Worm (Caenorhabditis elegans) whole organism, L1 larva: ENCODE measurements around the gene C29A12.6.

Experiments used
- C04F5.9 ChIP-seq: sonication (generic microtip); optimal IDR thresholded peaks from 2 replicates; lab custom pipeline; 2016; ENCODE audit warnings: missing genetic modification characterization, missing compliant biosample characterization
- aha-1 ChIP-seq: fragments of 150-350 bp; optimal IDR thresholded peaks from 2 replicates; lab custom pipeline; 2014; ENCODE audit warnings: missing biosample characterization, missing genetic modification characterization
- blmp-1 ChIP-seq: fragments of 150-350 bp; optimal IDR thresholded peaks from 2 replicates; lab custom pipeline; 2014; ENCODE audit warnings: missing biosample characterization, missing genetic modification characterization
- ceh-82 ChIP-seq, 3 experiments: fragments of 150-350 bp in 1 of 3; sonication (generic microtip) in 2 of 3; optimal IDR thresholded peaks; 2 replicates each; lab custom pipeline; 2014 to 2017; ENCODE audit warnings: missing biosample characterization in 3 of 3, missing genetic modification characterization in 3 of 3
- ces-1 ChIP-seq: fragments of 150-350 bp; optimal IDR thresholded peaks from 2 replicates; lab custom pipeline; 2014; ENCODE audit warnings: missing biosample characterization, missing genetic modification reagents, missing genetic modification characterization
- dsc-1 ChIP-seq: sonication (generic microtip); optimal IDR thresholded peaks from 2 replicates; lab custom pipeline; 2016; ENCODE audit warnings: mild to moderate bottlenecking, missing genetic modification characterization, missing compliant biosample characterization
- efl-1 ChIP-seq, 4 experiments: fragments of 150-350 bp; optimal IDR thresholded peaks in 3 of 4; peaks in 1 of 4; 1 replicate in 1 of 4; 2 replicates in 3 of 4; lab custom pipeline; 2014; ENCODE audit warnings: missing biosample characterization in 2 of 4, missing genetic modification characterization in 2 of 4, missing genetic modification reagents in 2 of 4
- elt-2 ChIP-seq: sonication (generic microtip); optimal IDR thresholded peaks from 2 replicates; lab custom pipeline; 2016; ENCODE audit warnings: missing genetic modification characterization, mild to moderate bottlenecking, inconsistent platforms, missing compliant biosample characterization, missing genetic modification reagents
- elt-3 ChIP-seq, 6 experiments: fragments of 150-350 bp in 1 of 6; sonication (generic microtip); optimal IDR thresholded peaks; 2 replicates each; lab custom pipeline; 2017 to 2018; ENCODE audit warnings: missing biosample characterization in 6 of 6, missing genetic modification characterization in 6 of 6, inconsistent platforms in 1 of 6
- fkh-4 ChIP-seq: sonication (generic microtip); optimal IDR thresholded peaks from 2 replicates; lab custom pipeline; 2016; ENCODE audit warnings: missing compliant biosample characterization, missing genetic modification characterization, borderline replicate concordance
- fkh-8 ChIP-seq: sonication (generic microtip); optimal IDR thresholded peaks from 2 replicates; lab custom pipeline; 2016; ENCODE audit warnings: mild to moderate bottlenecking, missing genetic modification characterization, missing compliant biosample characterization
- hlh-17 ChIP-seq: fragments of 200-800 bp; sonication (Bioruptor generic); optimal IDR thresholded peaks from 2 replicates; lab custom pipeline; 2018; ENCODE audit warnings: missing genetic modification characterization, mild to moderate bottlenecking, missing compliant biosample characterization, moderate library complexity, borderline replicate concordance
- lin-14 ChIP-seq: fragments of 200-800 bp; sonication (Bioruptor generic); optimal IDR thresholded peaks from 2 replicates; lab custom pipeline; 2018; ENCODE audit warnings: mild to moderate bottlenecking, missing genetic modification characterization, moderate library complexity, missing compliant biosample characterization
- lin-35 ChIP-seq, 2 experiments: fragments of 150-350 bp; optimal IDR thresholded peaks; 2 replicates each; lab custom pipeline; 2014; ENCODE audit warnings: missing biosample characterization in 2 of 2, missing genetic modification characterization in 2 of 2, missing genetic modification reagents in 2 of 2
- lin-39 ChIP-seq: fragments of 150-350 bp; optimal IDR thresholded peaks from 2 replicates; lab custom pipeline; 2014; ENCODE audit warnings: missing biosample characterization, missing genetic modification reagents, missing genetic modification characterization
- lir-3 ChIP-seq: sonication (generic microtip); optimal IDR thresholded peaks from 2 replicates; lab custom pipeline; 2016; ENCODE audit warnings: mild to moderate bottlenecking, missing genetic modification characterization, moderate library complexity, missing compliant biosample characterization; ENCODE audit not compliant: poor library complexity
- lsy-2 ChIP-seq, 2 experiments: fragments of 150-350 bp; optimal IDR thresholded peaks; 2 replicates each; lab custom pipeline; 2014; ENCODE audit warnings: missing biosample characterization in 2 of 2, missing genetic modification characterization in 2 of 2
- mdl-1 ChIP-seq, 2 experiments: fragments of 150-350 bp; optimal IDR thresholded peaks; 2 replicates each; lab custom pipeline; 2014 to 2017; ENCODE audit warnings: missing biosample characterization in 2 of 2, missing genetic modification characterization in 2 of 2, inconsistent platforms in 1 of 2
- mep-1 ChIP-seq: fragments of 150-350 bp; optimal IDR thresholded peaks from 2 replicates; lab custom pipeline; 2014; ENCODE audit warnings: missing biosample characterization, missing genetic modification characterization
- nhr-19 ChIP-seq: fragments of 200-800 bp; sonication (Bioruptor generic); conservative IDR thresholded peaks from 2 replicates; pipeline ENCODE4 v1.3.6; 2022; ENCODE audit warnings: missing genetic modification characterization, missing compliant biosample characterization
- nhr-20 ChIP-seq: sonication (generic microtip); optimal IDR thresholded peaks from 2 replicates; lab custom pipeline; 2016; ENCODE audit warnings: mild to moderate bottlenecking, missing genetic modification characterization, missing compliant biosample characterization
- nhr-28 ChIP-seq: fragments of 150-350 bp; optimal IDR thresholded peaks from 2 replicates; lab custom pipeline; 2014; ENCODE audit warnings: missing biosample characterization, missing genetic modification characterization
- nhr-71 ChIP-seq: sonication (generic microtip); optimal IDR thresholded peaks from 2 replicates; lab custom pipeline; 2016; ENCODE audit warnings: mild to moderate bottlenecking, missing genetic modification characterization, moderate library complexity, missing compliant biosample characterization
- nhr-85 ChIP-seq: sonication (generic microtip); peaks from one replicate; lab custom pipeline; 2016; ENCODE audit warnings: missing genetic modification characterization, inconsistent platforms, missing compliant biosample characterization
- rnt-1 ChIP-seq: sonication (generic microtip); optimal IDR thresholded peaks from 2 replicates; lab custom pipeline; 2016; ENCODE audit warnings: mild to moderate bottlenecking, missing genetic modification characterization, moderate library complexity, missing compliant biosample characterization
- snu-23 ChIP-seq: sonication (generic microtip); optimal IDR thresholded peaks from 2 replicates; lab custom pipeline; 2016; ENCODE audit warnings: missing genetic modification characterization, missing compliant biosample characterization
- tbx-2 ChIP-seq: sonication (generic microtip); optimal IDR thresholded peaks from 2 replicates; lab custom pipeline; 2016; ENCODE audit warnings: missing genetic modification characterization, missing compliant biosample characterization
- unc-62 ChIP-seq: fragments of 150-350 bp; optimal IDR thresholded peaks from 2 replicates; lab custom pipeline; 2014; ENCODE audit warnings: missing biosample characterization, missing genetic modification reagents, missing genetic modification characterization
- unc-98 ChIP-seq: fragments of 200-800 bp; sonication (Bioruptor generic); IDR thresholded peaks from 2 replicates; pipeline ENCODE4 v1.3.6; 2022; ENCODE audit warnings: missing genetic modification characterization, missing compliant biosample characterization
- zag-1 ChIP-seq: fragments of 150-350 bp; optimal IDR thresholded peaks from 2 replicates; lab custom pipeline; 2014; ENCODE audit warnings: missing biosample characterization, missing genetic modification characterization
- ztf-11 ChIP-seq, 2 experiments: sonication (generic microtip); optimal IDR thresholded peaks; 2 replicates each; lab custom pipeline; 2016 to 2017; ENCODE audit warnings: missing genetic modification characterization in 2 of 2, missing biosample characterization in 1 of 2, missing compliant biosample characterization in 1 of 2

C29A12.6 gene

ce11 chrV:10859775-10860174 is 12.8 kb downstream of the C29A12.6 start:
- TF ChIP-seq elt-2 (tag; lab: Kevin White, UChicago): peak; percentile 56
- TF ChIP-seq blmp-1 (tag; lab: Kevin White, UChicago): peak; percentile 71
- TF ChIP-seq lin-14 (GFP tag; lab: Kevin White, UChicago): peak; percentile 24
- TF ChIP-seq mdl-1 (tag; optimal IDR thresholded peaks at IDR 0.05; lab: Kevin White, UChicago): peak in 1 of 2 experiments; percentile 9
- peak in 2 of 6 experiments; percentile 16 to 55 for TF ChIP-seq elt-3 (tag; optimal IDR thresholded peaks at IDR 0.05; lab: Kevin White, UChicago)
- no peak for TF ChIP-seq lin-39 (tag; lab: Kevin White, UChicago)
- TF ChIP-seq lsy-2 (tag; optimal IDR thresholded peaks at IDR 0.05; lab: Kevin White, UChicago): peak in 1 of 2 experiments; percentile 21
- no peak for TF ChIP-seq ztf-11 (tag; optimal IDR thresholded peaks at IDR 0.05; lab: Kevin White, UChicago)
- no peak for TF ChIP-seq hlh-17 (GFP tag; lab: Kevin White, UChicago)
- TF ChIP-seq nhr-20: peak; percentile 4
- no peak for TF ChIP-seq nhr-28 (tag; lab: Kevin White, UChicago)
- 0 out of 2 replicates have a peak, but pooled peaks have one; percentile 2 for TF ChIP-seq nhr-19

- peak; percentile 88 for TF ChIP-seq nhr-85 (tag; lab: Kevin White, UChicago)
- TF ChIP-seq elt-3 (tag; optimal IDR thresholded peaks at IDR 0.05; lab: Kevin White, UChicago): peak in 1 of 6 experiments; percentile 31
- TF ChIP-seq tbx-2 (tag; lab: Kevin White, UChicago): peak; percentile 4
- no peak for TF ChIP-seq unc-98
- peak; percentile 50 for TF ChIP-seq lin-14 (GFP tag; lab: Kevin White, UChicago)
- TF ChIP-seq nhr-71 (tag; lab: Kevin White, UChicago): peak; percentile 29
- TF ChIP-seq fkh-8 (tag; lab: Kevin White, UChicago): peak; percentile 2
- TF ChIP-seq zag-1 (tag; lab: Kevin White, UChicago): no peak
- no peak for TF ChIP-seq lir-3 (tag; lab: Kevin White, UChicago)
- peak; percentile 13 for TF ChIP-seq snu-23 (GFP tag; lab: Kevin White, UChicago)
- no peak for TF ChIP-seq dsc-1 (tag; lab: Kevin White, UChicago)
- peak; percentile 1 for TF ChIP-seq rnt-1 (tag; lab: Kevin White, UChicago)
- TF ChIP-seq efl-1 (optimal IDR thresholded peaks at IDR 0.05; lab: Kevin White, UChicago): no peak
- peak in 1 of 2 experiments; percentile 12 for TF ChIP-seq efl-1 (GFP tag; optimal IDR thresholded peaks at IDR 0.05 in 1 of 2; lab: Kevin White, UChicago)
- TF ChIP-seq, all 84 proteins: peak for 9
Measured at ce11 chrV:10860526-10861037, 13.6 kb downstream of the C29A12.6 start.

DNA sequence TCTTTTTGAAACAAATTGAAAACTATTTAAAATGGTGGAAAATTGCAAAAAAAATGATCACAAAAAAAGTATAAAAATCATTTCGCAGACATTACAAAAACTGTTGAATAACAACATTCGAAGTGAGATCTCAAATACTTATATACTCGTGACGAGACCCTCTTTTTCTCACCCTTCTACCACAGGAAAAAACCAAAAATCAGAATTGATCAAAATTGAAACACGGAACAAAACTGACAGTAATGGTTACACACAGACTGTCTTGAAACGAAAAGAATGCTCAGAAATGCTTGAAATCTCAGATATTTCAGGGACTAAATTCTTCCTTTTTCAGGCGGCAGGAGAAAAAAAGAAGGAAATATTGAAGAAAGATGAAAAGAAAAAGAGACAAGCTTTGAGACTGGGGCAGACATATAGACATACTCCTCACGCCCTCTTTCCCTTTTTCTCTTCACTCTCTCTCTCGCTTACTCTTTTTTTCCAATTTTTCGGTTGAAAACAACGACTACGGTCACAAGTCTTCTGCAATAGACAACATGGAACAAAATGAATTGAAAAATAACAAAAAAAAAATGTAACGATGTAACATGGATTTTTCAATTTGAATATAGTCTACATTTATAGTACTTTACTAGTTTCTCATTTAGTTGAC is 14.7 kb downstream of the C29A12.6 start:
- TF ChIP-seq nhr-71 (tag; lab: Kevin White, UChicago) (peak; percentile 41), blmp-1 (tag; lab: Kevin White, UChicago) (peak; percentile 81), fkh-4 (tag; lab: Kevin White, UChicago) (no peak), nhr-85 (tag; lab: Kevin White, UChicago) (peak; percentile 73), aha-1 (tag; lab: Kevin White, UChicago) (no peak), mep-1 (tag; lab: Kevin White, UChicago) (peak; percentile 56), efl-1 (optimal IDR thresholded peaks at IDR 0.05; lab: Kevin White, UChicago) (no peak), efl-1 (GFP tag; optimal IDR thresholded peaks at IDR 0.05 in 1 of 2; lab: Kevin White, UChicago) (peak in 1 of 2 experiments; percentile 90), fkh-8 (tag; lab: Kevin White, UChicago) (peak; percentile 2), ces-1 (GFP tag; lab: Kevin White, UChicago) (no peak), lin-14 (GFP tag; lab: Kevin White, UChicago) (peak; percentile 80), lin-35 (GFP tag; optimal IDR thresholded peaks at IDR 0.05; lab: Kevin White, UChicago) (peak; percentile 16 to 31), unc-62 (GFP tag; lab: Kevin White, UChicago) (no peak), C04F5.9 (tag; lab: Kevin White, UChicago) (no peak), ceh-82 (tag; optimal IDR thresholded peaks at IDR 0.05; lab: Kevin White, UChicago) (peak in 1 of 3 experiments; percentile 29), snu-23 (GFP tag; lab: Kevin White, UChicago) (peak; percentile 50), lsy-2 (tag; optimal IDR thresholded peaks at IDR 0.05; lab: Kevin White, UChicago) (peak in 1 of 2 experiments; percentile 60), hlh-17 (GFP tag; lab: Kevin White, UChicago) (no peak), mdl-1 (tag; optimal IDR thresholded peaks at IDR 0.05; lab: Kevin White, UChicago) (peak in 1 of 2 experiments; percentile 46), nhr-20 (peak; percentile 38)
- TF ChIP-seq, all 84 proteins: peak for 13
